Worm (Caenorhabditis elegans): Measurements from ENCODE around the gene atrn-1.
A peak's percentile ranks its signal among the peaks of the same experiment; 100 is the strongest.

atrn-1 gene

DNA sequence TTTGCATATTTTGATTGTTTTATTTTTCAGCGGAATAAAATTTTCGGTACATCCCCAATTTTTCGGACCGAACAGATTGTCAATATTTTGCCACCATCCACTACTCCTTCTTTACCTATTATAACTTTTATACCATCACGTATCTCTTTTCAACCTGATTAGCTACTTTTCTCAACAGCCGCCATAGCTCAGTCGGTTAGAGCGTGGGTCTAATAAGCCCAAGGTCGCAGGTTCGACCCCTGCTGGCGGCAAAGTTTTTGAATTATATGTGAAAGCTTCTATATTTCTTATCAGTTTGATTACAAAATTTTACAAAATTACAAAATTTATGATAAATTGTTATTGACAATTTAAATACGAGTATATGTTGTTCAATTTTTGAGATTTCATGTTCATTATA is 32.4 kb upstream of the atrn-1 start:
- no peak for TF ChIP-seq fax-1 (tag; optimal IDR thresholded peaks at IDR 0.05)
- no peak for TF ChIP-seq ceh-24 (tag; optimal IDR thresholded peaks at IDR 0.05)
- no peak for TF ChIP-seq pros-1 (tag; optimal IDR thresholded peaks at IDR 0.05)
- TF ChIP-seq C08G9.2 (tag; optimal IDR thresholded peaks at IDR 0.05) = no peak

DNA sequence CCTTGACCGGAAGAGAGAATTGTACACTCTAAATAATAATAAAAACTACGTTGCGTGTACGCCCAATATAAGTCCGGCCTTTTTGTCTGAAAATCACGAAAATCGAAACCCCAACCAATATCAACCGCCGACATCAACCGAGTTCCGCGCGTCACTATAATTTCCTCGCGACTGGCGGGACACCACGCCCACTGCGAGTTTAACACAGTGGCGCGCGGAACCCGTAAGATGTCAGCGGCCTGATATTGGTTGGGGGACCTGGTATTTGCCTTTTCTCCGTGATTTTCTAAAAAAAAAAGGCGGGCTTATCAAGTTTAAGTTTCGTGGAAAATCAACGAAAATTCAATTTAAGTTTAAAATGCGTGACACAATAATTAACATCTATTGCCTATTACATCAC is 30.9 kb upstream of the atrn-1 start:
- TF ChIP-seq Y22D7AL.16 (tag; optimal IDR thresholded peaks at IDR 0.05) = no peak
- no peak for TF ChIP-seq pqm-1 (tag; optimal IDR thresholded peaks at IDR 0.05)
- no peak for TF ChIP-seq unc-55 (GFP tag; optimal IDR thresholded peaks at IDR 0.05)
- TF ChIP-seq K02D7.2 (tag; optimal IDR thresholded peaks at IDR 0.05) = no peak
- TF ChIP-seq syd-9 (tag; optimal IDR thresholded peaks at IDR 0.05) = no peak
- TF ChIP-seq ets-4 (tag; optimal IDR thresholded peaks at IDR 0.05) = no peak
- TF ChIP-seq nhr-11 (tag; optimal IDR thresholded peaks at IDR 0.05) = no peak
- no peak for TF ChIP-seq nhr-232 (tag; optimal IDR thresholded peaks at IDR 0.05)
- no peak for TF ChIP-seq ahr-1 (tag; optimal IDR thresholded peaks at IDR 0.05)
- no peak for TF ChIP-seq unc-86 (tag; optimal IDR thresholded peaks at IDR 0.05)
- TF ChIP-seq che-1 (tag; optimal IDR thresholded peaks at IDR 0.05) = no peak
- no peak for TF ChIP-seq tbx-7 (tag; optimal IDR thresholded peaks at IDR 0.05)
- TF ChIP-seq sox-2 (GFP tag; IDR thresholded peaks at IDR 0.05) = no peak
- TF ChIP-seq unc-3 (GFP tag; conservative IDR thresholded peaks at IDR 0.05) = no peak
- TF ChIP-seq unc-3 (tag; optimal IDR thresholded peaks at IDR 0.05) = no peak
- TF ChIP-seq ceh-45 (GFP tag; IDR thresholded peaks at IDR 0.05) = no peak
- TF ChIP-seq F13H6.1 (tag; optimal IDR thresholded peaks at IDR 0.05) = no peak

DNA sequence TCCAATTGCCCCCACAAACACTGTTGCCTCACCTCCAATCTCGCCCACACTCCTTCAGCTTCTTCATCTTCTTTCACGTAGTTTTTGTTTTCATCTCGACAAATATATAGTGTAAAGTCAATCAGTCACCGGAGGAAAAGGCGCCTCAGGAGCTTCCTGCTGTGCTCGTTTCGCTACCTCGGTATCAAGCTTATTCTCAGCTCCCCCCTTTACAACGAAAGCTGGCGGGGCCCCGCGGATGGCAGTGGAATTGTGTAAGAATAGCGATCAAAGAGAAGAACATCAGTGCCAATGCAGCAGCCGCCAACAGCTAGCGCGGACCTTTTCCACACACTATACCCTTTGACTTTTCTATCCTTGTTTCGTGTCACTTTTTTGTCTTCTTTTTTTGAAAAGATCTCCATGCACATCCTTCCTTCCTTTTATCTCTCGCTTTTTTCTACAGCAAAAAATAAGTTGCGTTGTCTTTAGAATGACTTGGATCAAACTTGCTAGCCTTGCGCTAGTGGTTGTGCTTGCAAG is 26.9 kb upstream of the atrn-1 start, which contains the start of gene csq-1:
TSS of gene csq-1 (plus strand) at position 472 of the 522 bp plus-strand sequence.
- TF ChIP-seq pat-9 (tag; optimal IDR thresholded peaks at IDR 0.05) (peak; percentile 5), ceh-18 (tag; optimal IDR thresholded peaks at IDR 0.05) (peak; percentile 64), nhr-11 (tag; optimal IDR thresholded peaks at IDR 0.05) (no peak), sox-2 (GFP tag; IDR thresholded peaks at IDR 0.05) (no peak)

DNA sequence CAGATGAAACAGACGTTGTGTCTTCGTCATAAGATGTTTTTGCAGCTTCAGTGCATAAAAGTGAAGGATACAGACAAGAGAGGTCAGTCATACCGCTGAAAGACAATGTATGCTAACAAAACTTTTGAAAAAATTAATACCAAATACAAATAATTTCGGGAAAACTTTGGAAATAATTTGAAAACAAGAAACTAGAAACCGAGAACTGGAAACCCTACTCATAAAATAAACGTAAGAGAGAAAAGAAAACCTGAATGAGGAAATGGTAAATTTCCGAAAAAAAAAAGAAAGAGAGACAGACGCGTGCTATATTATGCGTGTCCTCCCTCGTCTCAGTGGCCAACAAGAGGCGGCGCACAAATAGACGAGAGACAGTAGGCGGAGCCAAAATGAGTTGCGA is 18.5 kb upstream of the atrn-1 start, which contains the start of gene sox-3:
TSS of gene sox-3 (minus strand) at position 101 of the 400 bp plus-strand sequence.
- TF ChIP-seq pros-1 (tag; optimal IDR thresholded peaks at IDR 0.05) (no peak), fkh-6 (tag; optimal IDR thresholded peaks at IDR 0.05) (no peak), elt-2 (tag; optimal IDR thresholded peaks at IDR 0.05) (no peak), pqm-1 (tag; optimal IDR thresholded peaks at IDR 0.05) (no peak), fkh-10 (GFP tag; optimal IDR thresholded peaks at IDR 0.05) (no peak), ceh-18 (tag; optimal IDR thresholded peaks at IDR 0.05) (no peak), ztf-16 (tag; optimal IDR thresholded peaks at IDR 0.05) (no peak), Y22D7AL.16 (tag; optimal IDR thresholded peaks at IDR 0.05) (no peak), ref-2 (tag; optimal IDR thresholded peaks at IDR 0.05) (no peak), hlh-13 (GFP tag; optimal IDR thresholded peaks at IDR 0.05) (no peak)

DNA sequence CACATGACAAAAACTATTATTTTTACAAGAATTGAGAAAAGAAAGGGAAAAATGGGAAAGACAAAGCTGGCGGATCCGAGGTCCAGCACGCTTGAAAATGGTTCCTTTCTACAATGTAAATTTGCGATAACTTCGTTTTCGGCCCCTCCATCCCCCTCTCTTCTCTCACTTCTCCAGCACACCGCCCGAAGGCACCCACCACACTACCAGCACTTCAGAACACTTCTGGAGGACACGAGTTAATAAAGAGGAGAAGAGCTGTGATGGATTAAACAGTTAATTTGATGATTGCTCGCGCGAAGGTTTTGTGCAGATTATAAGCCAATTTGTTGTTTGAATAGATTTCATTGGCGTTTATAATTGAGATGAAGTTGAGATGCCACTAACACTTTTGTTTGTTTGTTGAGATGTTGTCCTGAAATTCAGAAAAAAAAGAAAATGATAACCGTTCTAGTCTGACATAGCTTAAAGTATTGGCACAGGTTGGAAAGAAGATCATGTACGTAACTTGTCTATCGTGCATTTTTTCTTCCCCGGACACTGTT is 16.7 kb upstream of the atrn-1 start:
- TF ChIP-seq unc-42 (tag; optimal IDR thresholded peaks at IDR 0.05) (peak; percentile 96), ceh-18 (tag; optimal IDR thresholded peaks at IDR 0.05) (no peak)

DNA sequence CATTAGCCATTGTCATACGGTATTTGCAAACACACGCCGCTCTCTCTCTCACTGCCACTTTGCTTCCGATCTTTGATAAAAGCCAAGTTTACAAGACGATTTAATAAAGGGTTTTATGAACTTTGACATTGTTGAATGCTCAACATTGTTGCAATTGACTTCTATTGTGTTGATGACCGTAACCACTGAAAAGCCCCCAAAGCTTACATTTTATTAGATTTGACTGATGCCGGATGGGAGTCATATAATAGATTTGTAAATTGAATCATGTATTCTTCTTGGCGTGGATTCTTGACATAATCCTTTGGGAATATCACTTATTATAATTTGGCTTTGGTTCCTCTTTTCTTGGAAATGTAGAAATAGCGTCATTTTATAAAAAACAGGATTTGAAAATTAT is 15.5 kb upstream of the atrn-1 start:
- TF ChIP-seq unc-42 (tag; optimal IDR thresholded peaks at IDR 0.05) = peak; percentile 68
- TF ChIP-seq ceh-14 (tag; optimal IDR thresholded peaks at IDR 0.05) = no peak

DNA sequence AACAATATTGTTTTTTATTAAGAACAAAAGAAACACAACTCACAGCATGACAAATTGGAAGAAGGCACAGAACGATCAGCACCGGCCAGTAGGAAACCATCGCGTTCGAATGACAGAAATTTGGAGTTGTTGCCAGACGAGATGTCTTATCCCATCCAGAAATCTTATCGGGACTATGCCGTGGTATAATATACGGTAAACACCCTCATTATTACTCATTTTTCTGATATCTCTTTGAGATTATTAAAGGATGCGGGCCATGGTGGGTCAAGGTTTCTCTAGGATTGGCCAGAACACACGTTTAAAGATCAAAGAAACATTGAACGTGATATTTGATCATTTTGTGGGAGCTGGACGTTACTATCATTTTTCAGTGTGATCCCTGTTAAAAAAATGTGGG is 11.5 kb upstream of the atrn-1 start, which contains the start of gene hch-1:
TSS of gene hch-1 (minus strand) at position 112 of the 400 bp plus-strand sequence.
- TF ChIP-seq dmd-4 (tag; optimal IDR thresholded peaks at IDR 0.05; ENCODE audit: borderline replicate concordance) = no peak
- no peak for TF ChIP-seq nhr-11 (tag; optimal IDR thresholded peaks at IDR 0.05)
- TF ChIP-seq npax-4 (tag; optimal IDR thresholded peaks at IDR 0.05) = no peak
- TF ChIP-seq mec-3 (tag; optimal IDR thresholded peaks at IDR 0.05; ENCODE audit: borderline replicate concordance) = no peak
- no peak for TF ChIP-seq gmeb-2 (tag; optimal IDR thresholded peaks at IDR 0.05)
- no peak for TF ChIP-seq pat-9 (tag; optimal IDR thresholded peaks at IDR 0.05)
- no peak for TF ChIP-seq ceh-19 (GFP tag; optimal IDR thresholded peaks at IDR 0.05)
- TF ChIP-seq sox-4 (tag; optimal IDR thresholded peaks at IDR 0.05) = no peak
- TF ChIP-seq unc-55 (GFP tag; optimal IDR thresholded peaks at IDR 0.05) = no peak
- no peak for TF ChIP-seq ceh-14 (tag; optimal IDR thresholded peaks at IDR 0.05)
- no peak for TF ChIP-seq ceh-24 (tag; optimal IDR thresholded peaks at IDR 0.05)
- TF ChIP-seq ceh-30 (tag; optimal IDR thresholded peaks at IDR 0.05) = no peak
- TF ChIP-seq ahr-1 (tag; optimal IDR thresholded peaks at IDR 0.05) = no peak
- TF ChIP-seq fax-1 (tag; optimal IDR thresholded peaks at IDR 0.05) = no peak
- TF ChIP-seq pha-4 (tag; optimal IDR thresholded peaks at IDR 0.05) = no peak
- no peak for TF ChIP-seq pqm-1 (tag; optimal IDR thresholded peaks at IDR 0.05)
- no peak for TF ChIP-seq hlh-15 (tag; optimal IDR thresholded peaks at IDR 0.05)
- TF ChIP-seq ceh-9 (tag; optimal IDR thresholded peaks at IDR 0.05) = no peak

Data from whole organism, late embryonic.